Fruit fly (Drosophila melanogaster) whole organism, embryonic: ENCODE measurements around the gene dbf.

Source experiments
- Ada2b ChIP-seq: fragments of 200-800 bp; sonication (Bioruptor generic); IDR thresholded peaks from 2 replicates; pipeline ENCODE4 v1.3.6; 2022; ENCODE audit warnings: missing biosample characterization, missing genetic modification characterization
- Aef1 ChIP-seq: fragments of 200-800 bp; sonication (Bioruptor generic); IDR thresholded peaks from 3 replicates; pipeline ENCODE4 v1.3.6; 2022; ENCODE audit warnings: missing biosample characterization, missing genetic modification characterization
- Awh ChIP-seq: fragments of 200-800 bp; sonication (Bioruptor generic); IDR thresholded peaks from 2 replicates; pipeline ENCODE4, ENCODE4 v1.3.6; 2022; ENCODE audit warnings: missing biosample characterization, missing genetic modification characterization
- CG10147 ChIP-seq: fragments of 200-800 bp; sonication (Bioruptor generic); optimal IDR thresholded peaks from 2 replicates; lab custom pipeline; 2019; ENCODE audit warnings: missing biosample characterization, mild to moderate bottlenecking, missing genetic modification characterization, moderate library complexity
- CG10209 ChIP-seq: fragments of 200-800 bp; sonication (Bioruptor generic); optimal IDR thresholded peaks from 3 replicates; lab custom pipeline; 2017; ENCODE audit warnings: missing biosample characterization, mild to moderate bottlenecking, missing genetic modification characterization, missing genetic modification reagents
- CG10366 ChIP-seq: fragments of 200-800 bp; sonication (Bioruptor generic); IDR thresholded peaks from 2 replicates; pipeline ENCODE4 v1.3.6; 2022; ENCODE audit warnings: missing biosample characterization, missing genetic modification characterization
- CG12769 ChIP-seq: fragments of 200-800 bp; sonication (Bioruptor generic); optimal IDR thresholded peaks from 2 replicates; lab custom pipeline; 2019; ENCODE audit warnings: missing biosample characterization, mild to moderate bottlenecking, missing genetic modification characterization, moderate library complexity
- CG15479 ChIP-seq: fragments of 200-800 bp; sonication (Bioruptor generic); optimal IDR thresholded peaks from 3 replicates; lab custom pipeline; 2019; ENCODE audit warnings: missing biosample characterization, mild to moderate bottlenecking, missing genetic modification characterization, moderate library complexity
- CG17361 ChIP-seq: fragments of 200-800 bp; sonication (Bioruptor generic); IDR thresholded peaks from 3 replicates; pipeline ENCODE4 v1.3.6; 2022; ENCODE audit warnings: missing biosample characterization, missing genetic modification characterization
- CG18599 ChIP-seq: fragments of 200-800 bp; sonication (Bioruptor generic); optimal IDR thresholded peaks from 3 replicates; lab custom pipeline; 2017; ENCODE audit warnings: missing biosample characterization, missing genetic modification characterization, mild to moderate bottlenecking, moderate library complexity, missing genetic modification reagents
- CG18619 ChIP-seq: fragments of 200-800 bp; sonication (Bioruptor generic); optimal IDR thresholded peaks from 3 replicates; lab custom pipeline; 2017; ENCODE audit warnings: missing biosample characterization, mild to moderate bottlenecking, missing genetic modification characterization
- CG3281 ChIP-seq: fragments of 200-800 bp; sonication (Bioruptor generic); optimal IDR thresholded peaks from 3 replicates; lab custom pipeline; 2017; ENCODE audit warnings: missing biosample characterization, mild to moderate bottlenecking, missing genetic modification characterization
- CG34224 ChIP-seq: fragments of 200-800 bp; sonication (Bioruptor generic); IDR thresholded peaks from 3 replicates; pipeline ENCODE4 v1.3.6; 2022; ENCODE audit warnings: missing biosample characterization, missing genetic modification characterization; ENCODE audit not compliant: partially characterized antibody
- CG34422 ChIP-seq: fragments of 200-800 bp; sonication (Bioruptor generic); IDR thresholded peaks from 3 replicates; pipeline ENCODE4 v1.3.6; 2022; ENCODE audit warnings: missing biosample characterization, missing genetic modification characterization
- CG5180 ChIP-seq: fragments of 200-800 bp; sonication (Bioruptor generic); optimal IDR thresholded peaks from 3 replicates; lab custom pipeline; 2017; ENCODE audit warnings: missing biosample characterization, missing genetic modification characterization, mild to moderate bottlenecking, moderate library complexity, missing genetic modification reagents
- CG7271 ChIP-seq: fragments of 200-800 bp; sonication (Bioruptor generic); optimal IDR thresholded peaks from 2 replicates; lab custom pipeline; 2018; ENCODE audit warnings: missing biosample characterization, mild to moderate bottlenecking, missing genetic modification characterization, moderate library complexity
- CG8478 ChIP-seq: fragments of >200 bp; optimal IDR thresholded peaks from 2 replicates; lab custom pipeline; 2018
- CG9609 ChIP-seq: fragments of 200-800 bp; sonication (Bioruptor generic); optimal IDR thresholded peaks from 3 replicates; lab custom pipeline; 2016; ENCODE audit warnings: missing biosample characterization, missing genetic modification characterization
- D19B ChIP-seq: fragments of 200-800 bp; sonication (Bioruptor generic); optimal IDR thresholded peaks from 2 replicates; lab custom pipeline; 2017; ENCODE audit warnings: missing biosample characterization, mild to moderate bottlenecking, missing genetic modification characterization
- Deaf1 ChIP-seq: fragments of 200-800 bp; optimal IDR thresholded peaks from 3 replicates; lab custom pipeline; 2019; ENCODE audit warnings: missing biosample characterization, mild to moderate bottlenecking, missing genetic modification characterization, moderate library complexity
- Drgx ChIP-seq: fragments of 200-800 bp; sonication (Bioruptor generic); IDR thresholded peaks from 2 replicates; pipeline ENCODE4 v1.3.6; 2022; ENCODE audit warnings: missing biosample characterization, missing genetic modification characterization
- Elba2 ChIP-seq: fragments of 200-800 bp; sonication (Bioruptor generic); optimal IDR thresholded peaks from 3 replicates; lab custom pipeline; 2016; ENCODE audit warnings: missing biosample characterization, missing genetic modification characterization
- Hr3 ChIP-seq: fragments of 200-800 bp; sonication (Bioruptor generic); optimal IDR thresholded peaks from 3 replicates; lab custom pipeline; 2016; ENCODE audit warnings: missing biosample characterization, missing genetic modification characterization
- Meics ChIP-seq: fragments of 200-800 bp; sonication (Bioruptor generic); optimal IDR thresholded peaks from 2 replicates; lab custom pipeline; 2017; ENCODE audit warnings: missing biosample characterization, mild to moderate bottlenecking, missing genetic modification characterization
- Nf-YC ChIP-seq: fragments of 200-800 bp; optimal IDR thresholded peaks from 3 replicates; lab custom pipeline; 2019; ENCODE audit warnings: missing biosample characterization, mild to moderate bottlenecking, missing genetic modification characterization, moderate library complexity
- Oaz ChIP-seq: fragments of 200-800 bp; sonication (Bioruptor generic); IDR thresholded peaks from 2 replicates; pipeline ENCODE4 v1.3.6; 2022; ENCODE audit warnings: missing biosample characterization, missing genetic modification characterization
- Tbp ChIP-seq: fragments of >200 bp; optimal IDR thresholded peaks from 2 replicates; lab custom pipeline; 2018; ENCODE audit warnings: missing biosample characterization, missing genetic modification characterization
- ase ChIP-seq: fragments of 200-800 bp; sonication (Bioruptor generic); IDR thresholded peaks from 3 replicates; pipeline ENCODE4 v1.3.6; 2022; ENCODE audit warnings: missing biosample characterization, missing genetic modification characterization
- ash1 ChIP-seq: fragments of 200-800 bp; sonication (Bioruptor generic); optimal IDR thresholded peaks from 2 replicates; lab custom pipeline; 2018; ENCODE audit warnings: missing biosample characterization, mild to moderate bottlenecking, missing genetic modification characterization
- bbx ChIP-seq: fragments of 200-800 bp; sonication (Bioruptor generic); IDR thresholded peaks from 2 replicates; pipeline ENCODE4 v1.3.6; 2022; ENCODE audit warnings: missing biosample characterization, missing genetic modification characterization; ENCODE audit not compliant: partially characterized antibody
- br ChIP-seq: fragments of >200 bp; optimal IDR thresholded peaks from 2 replicates; lab custom pipeline; 2017
- cas ChIP-seq: fragments of 200-800 bp; sonication (Bioruptor generic); IDR thresholded peaks from 2 replicates; pipeline ENCODE4 v1.3.6; 2022; ENCODE audit warnings: missing biosample characterization, missing genetic modification characterization
- da ChIP-seq: fragments of 200-800 bp; sonication (Bioruptor generic); optimal IDR thresholded peaks from 2 replicates; lab custom pipeline; 2016; ENCODE audit warnings: missing biosample characterization, missing genetic modification characterization
- dmrt11E ChIP-seq: fragments of 200-800 bp; sonication (Bioruptor generic); optimal IDR thresholded peaks from 3 replicates; lab custom pipeline; 2018; ENCODE audit warnings: missing biosample characterization, mild to moderate bottlenecking, missing genetic modification characterization, moderate library complexity
- fd64A ChIP-seq: fragments of 200-800 bp; sonication (Bioruptor generic); optimal IDR thresholded peaks from 3 replicates; lab custom pipeline; 2018; ENCODE audit warnings: missing biosample characterization, mild to moderate bottlenecking, missing genetic modification characterization
- gcm2 ChIP-seq: fragments of 200-800 bp; sonication (Bioruptor generic); optimal IDR thresholded peaks from 2 replicates; lab custom pipeline; 2016; ENCODE audit warnings: missing biosample characterization, missing genetic modification characterization
- grau ChIP-seq: fragments of 200-800 bp; optimal IDR thresholded peaks from 3 replicates; lab custom pipeline; 2019; ENCODE audit warnings: missing biosample characterization, mild to moderate bottlenecking, missing genetic modification characterization, moderate library complexity
- inv ChIP-seq: fragments of 200-800 bp; sonication (Bioruptor generic); IDR thresholded peaks from 2 replicates; pipeline ENCODE4 v1.3.6; 2022; ENCODE audit warnings: missing biosample characterization, missing genetic modification characterization; ENCODE audit not compliant: partially characterized antibody
- jing ChIP-seq: fragments of 200-800 bp; sonication (Bioruptor generic); optimal IDR thresholded peaks from 2 replicates; lab custom pipeline; 2018; ENCODE audit warnings: missing biosample characterization, mild to moderate bottlenecking, missing genetic modification characterization
- kah ChIP-seq: fragments of 200-800 bp; sonication (Bioruptor generic); optimal IDR thresholded peaks from 2 replicates; lab custom pipeline; 2018; ENCODE audit warnings: missing biosample characterization, mild to moderate bottlenecking, missing genetic modification characterization
- ken ChIP-seq: fragments of 200-800 bp; sonication (Bioruptor generic); IDR thresholded peaks from 3 replicates; pipeline ENCODE4 v1.3.6; 2022; ENCODE audit warnings: missing biosample characterization, missing genetic modification characterization
- org-1 ChIP-seq: fragments of 200-800 bp; sonication (Bioruptor generic); optimal IDR thresholded peaks from 2 replicates; lab custom pipeline; 2017; ENCODE audit warnings: missing biosample characterization, missing genetic modification characterization
- pzg ChIP-seq: fragments of 200-800 bp; sonication (Bioruptor generic); optimal IDR thresholded peaks from 3 replicates; lab custom pipeline; 2018; ENCODE audit warnings: missing biosample characterization, mild to moderate bottlenecking, missing genetic modification characterization, moderate library complexity
- row ChIP-seq: fragments of 200-800 bp; sonication (Bioruptor generic); IDR thresholded peaks from 3 replicates; pipeline ENCODE4 v1.3.6; 2022; ENCODE audit warnings: missing biosample characterization, missing genetic modification characterization
- schlank ChIP-seq: fragments of 200-800 bp; sonication (Bioruptor generic); optimal IDR thresholded peaks from 2 replicates; lab custom pipeline; 2018; ENCODE audit warnings: missing biosample characterization, mild to moderate bottlenecking, missing genetic modification characterization
- sima ChIP-seq: fragments of 200-800 bp; sonication (Bioruptor generic); optimal IDR thresholded peaks from 2 replicates; lab custom pipeline; 2016; ENCODE audit warnings: missing biosample characterization, missing genetic modification characterization
- trem ChIP-seq: fragments of 200-800 bp; optimal IDR thresholded peaks from 3 replicates; lab custom pipeline; 2019; ENCODE audit warnings: missing biosample characterization, mild to moderate bottlenecking, missing genetic modification characterization, moderate library complexity
- unc-4 ChIP-seq: fragments of 200-800 bp; sonication (Bioruptor generic); IDR thresholded peaks from 2 replicates; pipeline ENCODE4 v1.3.6; 2022; ENCODE audit warnings: missing biosample characterization, missing genetic modification characterization; ENCODE audit not compliant: partially characterized antibody
- zen ChIP-seq: fragments of 200-800 bp; sonication (Bioruptor generic); optimal IDR thresholded peaks from 3 replicates; lab custom pipeline; 2018; ENCODE audit warnings: missing biosample characterization, mild to moderate bottlenecking, missing genetic modification characterization, moderate library complexity
- zen2 ChIP-seq: fragments of 200-800 bp; sonication (Bioruptor generic); IDR thresholded peaks from 3 replicates; pipeline ENCODE4 v1.3.6; 2022; ENCODE audit warnings: missing biosample characterization, missing genetic modification characterization; ENCODE audit not compliant: partially characterized antibody
- zfh2 ChIP-seq: fragments of 200-800 bp; sonication (Bioruptor generic); optimal IDR thresholded peaks from 2 replicates; lab custom pipeline; 2016; ENCODE audit warnings: missing biosample characterization, missing genetic modification characterization

The dbf gene

dm6 chr2L:10676933-10677714, 25.7 kb downstream of the dbf start, which contains the start of gene CG17104 (continued):
- TF ChIP-seq zen2 (GFP tag; lab: Robert Waterston, UW) (no peak), CG9609 (no peak), CG34422 (no peak), da (GFP tag; lab: Kevin White, UChicago) (no peak), Aef1 (peak; percentile 35; the same call in 1 of the 3 replicates), Tbp (GFP tag; lab: Kevin White, UChicago) (no peak), CG10366 (no peak), Nf-YC (tag; lab: Kevin White, UChicago) (no peak), schlank (no peak), CG5180 (no peak), grau (tag; lab: Kevin White, UChicago) (peak; percentile 56), CG10209 (GFP tag; lab: Kevin White, UChicago) (no peak), CG12769 (no peak), cas (GFP tag; lab: Robert Waterston, UW) (no peak), CG7271 (tag; lab: Kevin White, UChicago) (no peak), CG15479 (GFP tag; lab: Kevin White, UChicago) (no peak), Ada2b (GFP tag; lab: Robert Waterston, UW) (no peak), unc-4 (GFP tag; lab: Robert Waterston, UW) (no peak), Awh (GFP tag; lab: Robert Waterston, UW) (no peak), Hr3 (GFP tag; lab: Kevin White, UChicago) (no peak), sima (GFP tag; lab: Kevin White, UChicago) (no peak), inv (GFP tag; lab: Robert Waterston, UW) (no peak), br (lab: Kevin White, UChicago) (no peak), zfh2 (GFP tag; lab: Kevin White, UChicago) (no peak), Oaz (no peak), CG18599 (peak; percentile 28), kah (no peak), org-1 (GFP tag; lab: Kevin White, UChicago) (no peak), dmrt11E (tag; lab: Kevin White, UChicago) (no peak), CG10147 (GFP tag; lab: Kevin White, UChicago) (no peak), trem (tag; lab: Kevin White, UChicago) (no peak), pzg (GFP tag; lab: Kevin White, UChicago) (no peak), Meics (peak; percentile 36), ash1 (no peak), CG34224 (GFP tag; lab: Robert Waterston, UW) (no peak), CG17361 (GFP tag; lab: Robert Waterston, UW) (no peak), jing (no peak), CG18619 (no peak), ken (GFP tag; lab: Robert Waterston, UW) (no peak), CG3281 (GFP tag; lab: Kevin White, UChicago) (peak; percentile 33), Drgx (GFP tag; lab: Robert Waterston, UW) (peak; percentile 66; the same call in 1 of the 2 replicates), row (GFP tag; lab: Robert Waterston, UW) (peak; percentile 49), D19B (no peak), bbx (no peak), Elba2 (GFP tag; lab: Kevin White, UChicago) (no peak), fd64A (GFP tag; lab: Kevin White, UChicago) (no peak), Deaf1 (no peak), ase (GFP tag; lab: Robert Waterston, UW) (no peak), gcm2 (no peak), zen (tag; lab: Kevin White, UChicago) (no peak), CG8478 (lab: Kevin White, UChicago) (no peak)
